Fruit fly (Drosophila melanogaster): ENCODE data around the gene Mps1.

Gene Mps1

dm6 chr3R:17718051-17718693, 47.1 kb downstream of the Mps1 start, which contains the start of gene osa (continued):
- no peak for TF ChIP-seq CG7786 (GFP tag; optimal IDR thresholded peaks at IDR 0.05)
- peak; percentile 85 for TF ChIP-seq Ets97D (GFP tag; optimal IDR thresholded peaks at IDR 0.05)
- peak; percentile 8 for TF ChIP-seq Dad (GFP tag; optimal IDR thresholded peaks at IDR 0.05)
- no peak for TF ChIP-seq ewg (GFP tag; optimal IDR thresholded peaks at IDR 0.05)
- peak; percentile 33 for TF ChIP-seq Max (GFP tag; optimal IDR thresholded peaks at IDR 0.05)
- TF ChIP-seq Aef1 (GFP tag; IDR thresholded peaks at IDR 0.05), result no peak
- no peak for TF ChIP-seq CG34376 (GFP tag; optimal IDR thresholded peaks at IDR 0.05)
- no peak for TF ChIP-seq en (GFP tag; optimal IDR thresholded peaks at IDR 0.05)
- TF ChIP-seq Nf-YC (tag; optimal IDR thresholded peaks at IDR 0.05), result no peak
- TF ChIP-seq amos (GFP tag; IDR thresholded peaks at IDR 0.05; ENCODE audit: partially characterized antibody), result no peak
- no peak for TF ChIP-seq croc (GFP tag; conservative IDR thresholded peaks at IDR 0.05)
- TF ChIP-seq CG3163 (GFP tag; optimal IDR thresholded peaks at IDR 0.05), result no peak
- TF ChIP-seq fu2 (GFP tag; optimal IDR thresholded peaks at IDR 0.05), result no peak
- TF ChIP-seq phol (tag; optimal IDR thresholded peaks at IDR 0.05), result peak; percentile 100
- TF ChIP-seq CG1603 (tag; optimal IDR thresholded peaks at IDR 0.05), result peak; percentile 32
- TF ChIP-seq CG3407 (GFP tag; optimal IDR thresholded peaks at IDR 0.05), result no peak
- TF ChIP-seq CG34422 (GFP tag; IDR thresholded peaks at IDR 0.05), result no peak
- no peak for TF ChIP-seq CG14050 (GFP tag; IDR thresholded peaks at IDR 0.05)
- TF ChIP-seq CG11696 (GFP tag; IDR thresholded peaks at IDR 0.05), result no peak
- TF ChIP-seq stwl (tag; optimal IDR thresholded peaks at IDR 0.05), result peak; percentile 64
- peak; percentile 5 for TF ChIP-seq HmgD (GFP tag; optimal IDR thresholded peaks at IDR 0.05)
- peak; percentile 9 for TF ChIP-seq CG9609 (GFP tag; optimal IDR thresholded peaks at IDR 0.05)
- no peak for TF ChIP-seq Dek (tag; optimal IDR thresholded peaks at IDR 0.05)
- TF ChIP-seq lbe (GFP tag; optimal IDR thresholded peaks at IDR 0.05), result peak; percentile 54
- TF ChIP-seq CG8924 (tag; optimal IDR thresholded peaks at IDR 0.05), result peak; percentile 30
- TF ChIP-seq NFAT (GFP tag; IDR thresholded peaks at IDR 0.05), result no peak
- TF ChIP-seq CHES-1-like (GFP tag; optimal IDR thresholded peaks at IDR 0.05), result peak; percentile 41
- TF ChIP-seq sens (GFP tag), result peak; percentile 66
- no peak for TF ChIP-seq D (optimal IDR thresholded peaks at IDR 0.05)
- TF ChIP-seq D (GFP tag; optimal IDR thresholded peaks at IDR 0.05), result no peak
- peak; percentile 23 for TF ChIP-seq corto (GFP tag; optimal IDR thresholded peaks at IDR 0.05)
- peak; percentile 42 for TF ChIP-seq gro (GFP tag; optimal IDR thresholded peaks at IDR 0.05)
- peak; percentile 10 for TF ChIP-seq Meics (GFP tag; optimal IDR thresholded peaks at IDR 0.05)
- no peak for TF ChIP-seq gem (tag; optimal IDR thresholded peaks at IDR 0.05)
- peak; percentile 52 for TF ChIP-seq CG9797 (GFP tag; optimal IDR thresholded peaks at IDR 0.05)
- no peak for TF ChIP-seq peb (GFP tag; IDR thresholded peaks at IDR 0.05)
- TF ChIP-seq gsb (GFP tag; IDR thresholded peaks at IDR 0.05), result no peak
- peak; percentile 22 for TF ChIP-seq CG33213 (GFP tag; optimal IDR thresholded peaks at IDR 0.05)
- no peak for TF ChIP-seq crol (GFP tag; IDR thresholded peaks at IDR 0.05)
- peak in 1 of 2 experiments; percentile 4 for TF ChIP-seq dpn (GFP tag; optimal IDR thresholded peaks at IDR 0.05)
- TF ChIP-seq grau (tag; optimal IDR thresholded peaks at IDR 0.05), result no peak
- peak; percentile 88 for TF ChIP-seq MESR4 (GFP tag; optimal IDR thresholded peaks at IDR 0.05)
- no peak for TF ChIP-seq CG4404 (GFP tag; IDR thresholded peaks at IDR 0.05)
- TF ChIP-seq CG1233 (GFP tag; optimal IDR thresholded peaks at IDR 0.05), result no peak
- no peak for TF ChIP-seq CG16863 (GFP tag; optimal IDR thresholded peaks at IDR 0.05)
- TF ChIP-seq CG12104 (GFP tag; optimal IDR thresholded peaks at IDR 0.05), result no peak
- TF ChIP-seq pan (optimal IDR thresholded peaks at IDR 0.05), result no peak
- TF ChIP-seq pan (GFP tag; optimal IDR thresholded peaks at IDR 0.05 in 1 of 2, IDR thresholded peaks at IDR 0.05 in 1 of 2), result no peak
- TF ChIP-seq CG2202 (tag; optimal IDR thresholded peaks at IDR 0.05), result no peak
- TF ChIP-seq Stat92E (GFP tag; optimal IDR thresholded peaks at IDR 0.05), result peak in 1 of 3 experiments; percentile 32
- TF ChIP-seq Myb (GFP tag; optimal IDR thresholded peaks at IDR 0.05), result peak; percentile 86
